Worm (Caenorhabditis elegans) whole organism, L2 larva: Measurements from ENCODE around the gene K10G6.9.

Source experiments
- C34F6.9 ChIP-seq: fragments of 150-350 bp; optimal IDR thresholded peaks from 2 replicates; lab custom pipeline; 2014; ENCODE audit warnings: missing biosample characterization, missing genetic modification characterization
- F13H6.1 ChIP-seq: sonication (generic microtip); optimal IDR thresholded peaks from 2 replicates; lab custom pipeline; 2016; ENCODE audit warnings: missing genetic modification characterization, missing compliant biosample characterization
- R02D3.7 ChIP-seq: fragments of 150-350 bp; optimal IDR thresholded peaks from 2 replicates; lab custom pipeline; 2014; ENCODE audit warnings: missing biosample characterization, missing genetic modification characterization
- alr-1 ChIP-seq: fragments of 150-350 bp; optimal IDR thresholded peaks from 2 replicates; lab custom pipeline; 2014; ENCODE audit warnings: missing biosample characterization, missing genetic modification characterization
- aly-2 ChIP-seq: fragments of 150-350 bp; optimal IDR thresholded peaks from 2 replicates; lab custom pipeline; 2014; ENCODE audit warnings: missing biosample characterization, missing genetic modification characterization
- ama-1 ChIP-seq: fragments of 150-350 bp; optimal IDR thresholded peaks from 2 replicates; lab custom pipeline; 2018; ENCODE audit warnings: inconsistent platforms
- blmp-1 ChIP-seq: sonication (generic microtip); optimal IDR thresholded peaks from 2 replicates; lab custom pipeline; 2017; ENCODE audit warnings: missing genetic modification characterization, mild to moderate bottlenecking, missing compliant biosample characterization, antibody characterized with exemption, moderate library complexity; ENCODE audit not compliant: insufficient read depth
- ceh-16 ChIP-seq: fragments of 150-350 bp; optimal IDR thresholded peaks from 2 replicates; lab custom pipeline; 2014; ENCODE audit warnings: missing biosample characterization, missing genetic modification characterization
- ceh-82 ChIP-seq: fragments of 150-350 bp; optimal IDR thresholded peaks from 2 replicates; lab custom pipeline; 2014; ENCODE audit warnings: missing biosample characterization, missing genetic modification characterization
- crh-2 ChIP-seq: sonication (generic microtip); optimal IDR thresholded peaks from 2 replicates; lab custom pipeline; 2017; ENCODE audit warnings: missing biosample characterization, missing genetic modification characterization
- dmd-4 ChIP-seq: sonication (generic microtip); optimal IDR thresholded peaks from 2 replicates; lab custom pipeline; 2017; ENCODE audit warnings: missing biosample characterization, missing genetic modification characterization
- egl-27 ChIP-seq: sonication (generic microtip); optimal IDR thresholded peaks from 3 replicates; lab custom pipeline; 2017; ENCODE audit warnings: missing biosample characterization, missing genetic modification reagents, missing genetic modification characterization
- elt-1 ChIP-seq: fragments of 150-350 bp; optimal IDR thresholded peaks from 2 replicates; lab custom pipeline; 2014; ENCODE audit warnings: missing biosample characterization, missing genetic modification characterization
- fos-1 ChIP-seq: fragments of 150-350 bp; optimal IDR thresholded peaks from 2 replicates; lab custom pipeline; 2014; ENCODE audit warnings: missing biosample characterization, missing genetic modification characterization
- gmeb-1 ChIP-seq: fragments of 150-350 bp; optimal IDR thresholded peaks from 2 replicates; lab custom pipeline; 2014; ENCODE audit warnings: missing biosample characterization, missing genetic modification characterization
- lin-11 ChIP-seq: fragments of 150-350 bp; sonication (generic microtip); optimal IDR thresholded peaks from 2 replicates; lab custom pipeline; 2014; ENCODE audit warnings: missing biosample characterization, missing genetic modification characterization, inconsistent platforms, mixed read lengths
- lin-39 ChIP-seq: fragments of 150-350 bp; optimal IDR thresholded peaks from 2 replicates; lab custom pipeline; 2014; ENCODE audit warnings: missing biosample characterization, missing genetic modification reagents, missing genetic modification characterization
- lsy-2 ChIP-seq, 2 experiments: fragments of 150-350 bp in 1 of 2; sonication (generic microtip) in 1 of 2; optimal IDR thresholded peaks; 2 replicates each; lab custom pipeline; 2014 to 2017; ENCODE audit warnings: missing biosample characterization in 2 of 2, missing genetic modification characterization in 2 of 2
- mdl-1 ChIP-seq, 2 experiments: fragments of 150-350 bp in 1 of 2; sonication (generic microtip) in 1 of 2; optimal IDR thresholded peaks; 2 replicates each; lab custom pipeline; 2017; ENCODE audit warnings: missing biosample characterization in 2 of 2, missing genetic modification characterization in 2 of 2
- nhr-11 ChIP-seq: fragments of 150-350 bp; optimal IDR thresholded peaks from 2 replicates; lab custom pipeline; 2014; ENCODE audit warnings: missing biosample characterization, missing genetic modification characterization
- nhr-12 ChIP-seq: fragments of 150-350 bp; optimal IDR thresholded peaks from 2 replicates; lab custom pipeline; 2014; ENCODE audit warnings: missing biosample characterization, missing genetic modification characterization
- nhr-21 ChIP-seq: fragments of 150-350 bp; optimal IDR thresholded peaks from 2 replicates; lab custom pipeline; 2014; ENCODE audit warnings: missing biosample characterization, missing genetic modification characterization
- nhr-23 ChIP-seq: fragments of 150-350 bp; optimal IDR thresholded peaks from 2 replicates; lab custom pipeline; 2014; ENCODE audit warnings: missing biosample characterization, missing genetic modification reagents, missing genetic modification characterization
- nhr-237 ChIP-seq: fragments of 150-350 bp; optimal IDR thresholded peaks from 2 replicates; lab custom pipeline; 2014; ENCODE audit warnings: missing biosample characterization, missing genetic modification characterization
- nhr-25 ChIP-seq: fragments of 150-350 bp; sonication (generic microtip); optimal IDR thresholded peaks from 3 replicates; lab custom pipeline; 2014; ENCODE audit warnings: missing biosample characterization, missing genetic modification characterization
- sem-4 ChIP-seq: fragments of 150-350 bp; optimal IDR thresholded peaks from 2 replicates; lab custom pipeline; 2014; ENCODE audit warnings: missing biosample characterization, missing genetic modification reagents, missing genetic modification characterization
- skn-1 ChIP-seq: sonication (generic microtip); optimal IDR thresholded peaks from 2 replicates; lab custom pipeline; 2017; ENCODE audit warnings: missing biosample characterization, missing genetic modification characterization
- sma-3 ChIP-seq: sonication (generic microtip); optimal IDR thresholded peaks from 2 replicates; lab custom pipeline; 2016; ENCODE audit warnings: missing genetic modification reagents, missing genetic modification characterization, missing compliant biosample characterization
- snpc-4 ChIP-seq: fragments of 150-350 bp; optimal IDR thresholded peaks from 2 replicates; lab custom pipeline; 2014; ENCODE audit warnings: missing biosample characterization, missing genetic modification characterization
- unc-55 ChIP-seq: fragments of 150-350 bp; sonication (generic microtip); optimal IDR thresholded peaks from 3 replicates; lab custom pipeline; 2014; ENCODE audit warnings: missing biosample characterization, missing genetic modification reagents, missing genetic modification characterization
- ztf-1 ChIP-seq: fragments of 200-800 bp; sonication (Bioruptor generic); conservative IDR thresholded peaks from 2 replicates; pipeline ENCODE4 v1.3.6; 2022; ENCODE audit warnings: missing genetic modification characterization, missing compliant biosample characterization
- ztf-11 ChIP-seq: sonication (generic microtip); optimal IDR thresholded peaks from 2 replicates; lab custom pipeline; 2017; ENCODE audit warnings: missing biosample characterization, missing genetic modification characterization
- ztf-4 ChIP-seq: fragments of 150-350 bp; optimal IDR thresholded peaks from 2 replicates; lab custom pipeline; 2014; ENCODE audit warnings: missing biosample characterization, missing genetic modification characterization

Gene K10G6.9

DNA sequence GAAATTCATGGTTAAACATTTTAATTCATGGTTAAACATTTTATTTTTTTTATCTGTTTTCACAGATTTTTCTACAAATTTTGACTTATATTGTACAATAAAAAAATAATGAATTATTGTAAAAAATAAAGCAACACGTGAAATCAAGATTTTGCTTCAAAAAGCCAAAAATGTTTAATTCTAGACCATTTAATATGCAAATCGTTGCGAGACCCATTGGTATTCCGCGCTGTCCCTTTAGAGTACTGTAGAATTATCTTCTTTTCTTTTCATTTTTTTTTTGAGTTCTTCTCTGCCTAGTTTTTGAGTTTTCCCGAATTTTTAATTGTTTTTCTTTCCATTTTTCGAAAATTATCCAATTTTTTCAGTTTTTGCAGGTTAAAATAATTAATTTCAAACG, 38.0 kb upstream of the K10G6.9 start, which contains the start of gene Y14H12B.1:
Gene Y14H12B.1, plus strand, starts transcription at position 363 of the 400 bp plus-strand sequence.
- TF ChIP-seq ama-1 (no peak), crh-2 (tag; lab: Kevin White, UChicago) (no peak), aly-2 (tag; lab: Kevin White, UChicago) (no peak), nhr-25 (tag; lab: Kevin White, UChicago) (no peak), nhr-11 (no peak), unc-55 (GFP tag; lab: Kevin White, UChicago) (no peak), lsy-2 (tag; optimal IDR thresholded peaks at IDR 0.05; lab: Kevin White, UChicago) (no peak), nhr-237 (no peak), nhr-21 (tag; lab: Kevin White, UChicago) (no peak), alr-1 (tag; lab: Kevin White, UChicago) (no peak), F13H6.1 (tag; lab: Kevin White, UChicago) (no peak), ztf-11 (tag; lab: Kevin White, UChicago) (no peak), egl-27 (no peak), ztf-1 (GFP tag; lab: Robert Waterston, UW) (no peak), R02D3.7 (tag; lab: Kevin White, UChicago) (no peak), sem-4 (no peak), snpc-4 (tag; lab: Kevin White, UChicago) (no peak), dmd-4 (tag; lab: Kevin White, UChicago) (no peak), gmeb-1 (tag; lab: Kevin White, UChicago) (no peak), lin-11 (no peak)

DNA sequence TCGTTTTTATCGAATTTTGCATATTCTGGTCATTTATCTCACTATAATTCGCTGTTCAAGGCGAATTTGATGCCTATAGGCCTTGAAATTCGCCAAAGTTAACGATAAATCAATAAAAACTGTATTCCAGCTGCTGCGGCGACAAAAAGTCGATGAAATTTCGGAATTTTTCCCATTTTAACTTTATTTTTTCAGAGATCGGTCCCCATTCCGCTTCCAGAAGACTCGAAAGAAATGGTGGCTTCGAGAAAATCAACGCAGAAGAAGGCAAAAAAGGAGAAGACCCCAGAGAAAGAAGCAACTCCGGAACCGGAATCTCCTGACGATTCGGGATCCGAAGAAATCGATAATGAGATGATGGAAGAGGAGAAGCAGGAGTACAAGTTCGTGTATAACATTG, 37.0 kb upstream of the K10G6.9 start:
- no peak for TF ChIP-seq ztf-1 (GFP tag; lab: Robert Waterston, UW)
- no peak for TF ChIP-seq nhr-23 (tag; lab: Kevin White, UChicago)
- TF ChIP-seq ceh-16, result no peak
- TF ChIP-seq crh-2 (tag; lab: Kevin White, UChicago), result no peak
- no peak for TF ChIP-seq nhr-237
- TF ChIP-seq skn-1 (tag; lab: Kevin White, UChicago), result no peak
- TF ChIP-seq mdl-1 (tag; optimal IDR thresholded peaks at IDR 0.05; lab: Kevin White, UChicago), result no peak
- no peak for TF ChIP-seq ztf-11 (tag; lab: Kevin White, UChicago)
- no peak for TF ChIP-seq ceh-82 (tag; lab: Kevin White, UChicago)
- TF ChIP-seq R02D3.7 (tag; lab: Kevin White, UChicago), result no peak
- no peak for TF ChIP-seq lsy-2 (tag; optimal IDR thresholded peaks at IDR 0.05; lab: Kevin White, UChicago)
- no peak for TF ChIP-seq nhr-12

DNA sequence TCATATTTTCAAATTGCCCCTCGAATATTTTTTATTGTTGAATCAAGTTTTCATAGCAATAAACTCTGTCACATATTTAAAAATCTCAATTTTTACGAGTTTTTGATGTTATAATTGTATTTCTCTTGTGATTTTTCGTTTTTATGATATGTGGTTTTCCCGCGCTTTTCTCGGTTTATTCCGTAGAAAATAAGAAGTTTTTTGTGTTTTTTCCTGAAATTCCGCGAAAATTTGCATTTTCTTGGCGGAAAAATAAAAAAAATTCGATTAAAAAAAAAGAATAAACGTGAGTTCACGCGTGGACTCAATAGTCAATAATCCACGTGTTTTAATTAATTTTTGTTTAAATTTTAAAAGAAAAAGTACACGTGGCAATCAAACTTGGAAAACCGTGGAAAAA, 36.1 kb upstream of the K10G6.9 start:
- TF ChIP-seq skn-1 (tag; lab: Kevin White, UChicago), result no peak
- no peak for TF ChIP-seq ztf-4
- TF ChIP-seq nhr-21 (tag; lab: Kevin White, UChicago), result no peak
- TF ChIP-seq crh-2 (tag; lab: Kevin White, UChicago), result no peak
- TF ChIP-seq egl-27, result no peak
- TF ChIP-seq alr-1 (tag; lab: Kevin White, UChicago), result no peak
- no peak for TF ChIP-seq elt-1
- TF ChIP-seq C34F6.9 (tag; lab: Kevin White, UChicago), result no peak
- no peak for TF ChIP-seq sma-3 (GFP tag; lab: Kevin White, UChicago)
- no peak for TF ChIP-seq fos-1 (tag; lab: Kevin White, UChicago)
- TF ChIP-seq blmp-1 (tag; lab: Kevin White, UChicago), result no peak
- TF ChIP-seq lsy-2 (tag; optimal IDR thresholded peaks at IDR 0.05; lab: Kevin White, UChicago), result no peak
- no peak for TF ChIP-seq ztf-11 (tag; lab: Kevin White, UChicago)
- TF ChIP-seq nhr-12, result no peak
- TF ChIP-seq sem-4, result no peak
- no peak for TF ChIP-seq lin-39 (tag; lab: Kevin White, UChicago)
- TF ChIP-seq nhr-25 (tag; lab: Kevin White, UChicago), result no peak

DNA sequence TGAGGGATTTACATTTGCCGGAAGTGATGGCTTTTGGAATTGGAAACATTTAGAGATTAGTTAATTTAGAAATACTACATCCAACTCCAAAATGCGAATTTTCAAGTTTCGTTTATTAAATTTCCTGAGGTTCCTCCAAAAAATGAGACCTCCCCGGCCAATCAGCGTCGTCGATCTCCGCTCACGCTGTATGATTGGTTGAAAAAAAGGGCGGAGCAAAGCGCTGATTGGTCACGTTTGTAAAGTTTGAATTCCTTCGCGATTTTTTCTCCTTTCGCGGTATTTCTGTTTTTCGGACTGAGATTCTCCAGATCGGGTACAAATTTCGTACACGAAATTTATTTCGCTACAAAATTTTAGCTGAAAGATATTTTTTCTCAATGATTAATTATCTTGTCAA, 24.7 kb upstream of the K10G6.9 start:
- no peak for TF ChIP-seq blmp-1 (tag; lab: Kevin White, UChicago)
- no peak for TF ChIP-seq skn-1 (tag; lab: Kevin White, UChicago)
- no peak for TF ChIP-seq ztf-11 (tag; lab: Kevin White, UChicago)
- no peak for TF ChIP-seq ztf-1 (GFP tag; lab: Robert Waterston, UW)

DNA sequence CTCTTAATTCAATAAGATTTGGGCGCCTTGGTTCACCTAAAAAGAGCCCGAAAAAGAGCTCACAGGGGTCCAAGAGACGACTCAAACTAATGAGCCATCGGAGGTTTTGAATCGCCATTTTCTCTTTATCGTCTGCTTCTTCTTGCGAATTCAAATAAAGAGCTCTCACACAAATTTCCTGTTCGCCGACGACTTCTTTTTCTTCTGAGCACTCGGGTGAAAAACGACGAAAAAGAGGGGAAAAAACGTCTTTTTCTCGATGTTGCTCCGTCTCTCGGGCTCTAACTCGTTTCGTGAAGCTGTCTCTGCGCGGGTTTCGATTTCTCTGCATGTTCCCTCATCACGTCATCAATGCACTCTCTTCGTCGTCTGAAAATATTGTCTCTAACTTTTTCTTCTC, 23.6 kb upstream of the K10G6.9 start:
- TF ChIP-seq C34F6.9 (tag; lab: Kevin White, UChicago) (peak; percentile 53), unc-55 (GFP tag; lab: Kevin White, UChicago) (peak; percentile 37), ceh-16 (no peak)
